Fruit fly (Drosophila melanogaster): ENCODE results near the gene Dfd.

- TF ChIP-seq CG8478 (optimal IDR thresholded peaks at IDR 0.05) (no peak), CTCF (optimal IDR thresholded peaks at IDR 0.05) (no peak)
Observed at dm6 chr3R:6810574-6810973, 18.9 kb downstream of the Dfd start.
